Fruit fly (Drosophila melanogaster) whole organism, embryonic: ENCODE data around the gene CG43925.

Source experiments
- Abd-B ChIP-seq: fragments of 200-800 bp; sonication (Bioruptor generic); optimal IDR thresholded peaks from 2 replicates; lab custom pipeline; 2018; ENCODE audit warnings: missing biosample characterization, mild to moderate bottlenecking, missing genetic modification characterization, moderate library complexity
- CG17328 ChIP-seq: fragments of 200-800 bp; sonication (Bioruptor generic); IDR thresholded peaks from 2 replicates; pipeline ENCODE4 v1.3.6; 2022; ENCODE audit warnings: missing biosample characterization, missing genetic modification characterization
- Dref ChIP-seq: fragments of 200-800 bp; sonication (Bioruptor generic); IDR thresholded peaks from 2 replicates; pipeline ENCODE4 v1.3.6; 2022; ENCODE audit warnings: missing biosample characterization, missing genetic modification characterization
- NC2α ChIP-seq: fragments of 200-800 bp; sonication (Bioruptor generic); optimal IDR thresholded peaks from 2 replicates; lab custom pipeline; 2016; ENCODE audit warnings: missing biosample characterization, missing genetic modification characterization

DNA sequence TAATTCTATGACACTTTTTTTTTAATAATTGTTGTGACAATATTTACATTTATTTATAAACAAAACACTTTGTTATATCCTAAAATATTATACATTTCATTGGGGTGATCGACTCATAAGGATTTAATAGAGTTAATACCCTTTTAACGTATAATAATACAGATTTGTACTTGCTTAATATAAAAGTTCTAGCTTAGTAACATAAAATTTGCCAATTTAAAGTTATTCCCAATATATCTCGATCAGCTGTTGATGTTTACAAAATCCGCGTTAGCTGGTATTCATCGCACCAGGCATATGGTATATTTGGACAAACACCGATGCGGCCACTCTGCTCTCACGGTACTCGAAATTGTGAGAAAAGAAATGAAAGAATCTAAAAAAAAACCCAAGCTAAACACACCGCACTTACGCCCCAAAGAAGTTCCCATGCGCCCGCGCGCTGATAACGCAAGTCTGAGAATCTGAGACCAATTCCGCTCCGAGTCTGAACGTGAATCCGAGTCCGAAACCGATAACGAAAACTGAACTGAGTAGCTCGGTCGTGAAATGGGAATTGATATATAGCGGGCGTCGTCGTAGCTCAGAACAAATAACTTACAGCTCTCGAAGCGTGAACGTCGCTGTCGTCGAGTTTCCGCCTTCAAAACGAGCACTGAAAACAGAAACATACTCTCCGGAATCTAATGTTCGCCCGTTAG, 27.4 kb downstream of the CG43925 start, which contains the start of gene Pect:
- no peak for TF ChIP-seq Abd-B
- TF ChIP-seq Dref (GFP tag; lab: Robert Waterston, UW), result peak; percentile 50
- TF ChIP-seq NC2α (GFP tag; lab: Kevin White, UChicago), result peak; percentile 8
- TF ChIP-seq CG17328 (GFP tag; lab: Robert Waterston, UW), result no peak
